Worm (Caenorhabditis elegans) whole organism, mixed stage, embryonic: ENCODE measurements around the gene F22B8.7.

Source experiments
- M03D4.4 ChIP-seq: sonication (generic microtip); optimal IDR thresholded peaks from 2 replicates; lab custom pipeline; 2017; ENCODE audit warnings: mild to moderate bottlenecking, missing genetic modification characterization, missing compliant biosample characterization
- bed-3 ChIP-seq: fragments of 200-800 bp; sonication (Bioruptor generic); optimal IDR thresholded peaks from 3 replicates; lab custom pipeline; 2018; ENCODE audit warnings: mild to moderate bottlenecking, missing genetic modification characterization, moderate library complexity, missing compliant biosample characterization
- blmp-1 ChIP-seq: fragments of 150-350 bp; optimal IDR thresholded peaks from 2 replicates; lab custom pipeline; 2014; ENCODE audit warnings: missing biosample characterization, missing genetic modification characterization
- ceh-43 ChIP-seq: fragments of 200-800 bp; sonication (Bioruptor generic); optimal IDR thresholded peaks from 2 replicates; lab custom pipeline; 2018; ENCODE audit warnings: mild to moderate bottlenecking, missing genetic modification characterization, moderate library complexity, missing compliant biosample characterization
- ceh-83 ChIP-seq: fragments of 200-800 bp; sonication (Bioruptor generic); optimal IDR thresholded peaks from 2 replicates; lab custom pipeline; 2018; ENCODE audit warnings: mild to moderate bottlenecking, missing genetic modification characterization, missing compliant biosample characterization
- cnd-1 ChIP-seq: fragments of 200-800 bp; sonication (Bioruptor generic); optimal IDR thresholded peaks from 2 replicates; lab custom pipeline; 2018; ENCODE audit warnings: mild to moderate bottlenecking, missing genetic modification characterization, missing compliant biosample characterization
- drap-1 ChIP-seq: fragments of 200-800 bp; sonication (Bioruptor generic); optimal IDR thresholded peaks from 3 replicates; lab custom pipeline; 2018; ENCODE audit warnings: mild to moderate bottlenecking, missing genetic modification characterization, missing compliant biosample characterization
- elt-1 ChIP-seq: sonication (generic microtip); optimal IDR thresholded peaks from 2 replicates; lab custom pipeline; 2017; ENCODE audit warnings: missing genetic modification characterization, mild to moderate bottlenecking, missing compliant biosample characterization, antibody characterized with exemption, moderate library complexity, borderline replicate concordance; ENCODE audit not compliant: insufficient read depth
- elt-3 ChIP-seq: fragments of 150-350 bp; optimal IDR thresholded peaks from 2 replicates; lab custom pipeline; 2014; ENCODE audit warnings: missing biosample characterization, missing genetic modification characterization
- flh-1 ChIP-seq: fragments of 200-800 bp; sonication (Bioruptor generic); optimal IDR thresholded peaks from 2 replicates; lab custom pipeline; 2018; ENCODE audit warnings: mild to moderate bottlenecking, missing genetic modification characterization, moderate library complexity, missing compliant biosample characterization
- ham-2 ChIP-seq: fragments of 200-800 bp; sonication (Bioruptor generic); optimal IDR thresholded peaks from 2 replicates; lab custom pipeline; 2018; ENCODE audit warnings: mild to moderate bottlenecking, missing genetic modification characterization, missing compliant biosample characterization
- hlh-1 ChIP-seq: fragments of 150-350 bp; optimal IDR thresholded peaks from 2 replicates; lab custom pipeline; 2014; ENCODE audit warnings: missing biosample characterization, missing genetic modification reagents, missing genetic modification characterization
- lin-13 ChIP-seq: fragments of 150-350 bp; optimal IDR thresholded peaks from 2 replicates; lab custom pipeline; 2014; ENCODE audit warnings: missing biosample characterization, missing genetic modification characterization
- lin-32 ChIP-seq: fragments of 200-800 bp; sonication (Bioruptor generic); optimal IDR thresholded peaks from 2 replicates; lab custom pipeline; 2018; ENCODE audit warnings: mild to moderate bottlenecking, missing genetic modification characterization, missing compliant biosample characterization
- lsy-2 ChIP-seq: fragments of 150-350 bp; optimal IDR thresholded peaks from 2 replicates; lab custom pipeline; 2014; ENCODE audit warnings: missing biosample characterization, missing genetic modification characterization
- mab-5 ChIP-seq: fragments of 150-350 bp; optimal IDR thresholded peaks from 2 replicates; lab custom pipeline; 2014; ENCODE audit warnings: missing biosample characterization, missing genetic modification characterization
- mep-1 ChIP-seq: fragments of 150-350 bp; optimal IDR thresholded peaks from 2 replicates; lab custom pipeline; 2017; ENCODE audit warnings: missing biosample characterization, missing genetic modification reagents, missing genetic modification characterization, inconsistent platforms
- mls-2 ChIP-seq: sonication (generic microtip); optimal IDR thresholded peaks from 2 replicates; lab custom pipeline; 2016; ENCODE audit warnings: mild to moderate bottlenecking, missing genetic modification characterization, moderate library complexity, missing compliant biosample characterization
- nhr-12 ChIP-seq: fragments of 150-350 bp; optimal IDR thresholded peaks from 2 replicates; lab custom pipeline; 2014; ENCODE audit warnings: missing biosample characterization, missing genetic modification characterization
- nhr-2 ChIP-seq: fragments of 150-350 bp; optimal IDR thresholded peaks from 2 replicates; lab custom pipeline; 2014; ENCODE audit warnings: missing biosample characterization, missing genetic modification characterization
- nhr-237 ChIP-seq: fragments of 150-350 bp; optimal IDR thresholded peaks from 2 replicates; lab custom pipeline; 2014; ENCODE audit warnings: missing biosample characterization, missing genetic modification characterization
- nhr-28 ChIP-seq: fragments of 150-350 bp; optimal IDR thresholded peaks from 2 replicates; lab custom pipeline; 2014; ENCODE audit warnings: missing biosample characterization, missing genetic modification characterization
- nhr-76 ChIP-seq: sonication (generic microtip); optimal IDR thresholded peaks from 2 replicates; lab custom pipeline; 2017; ENCODE audit warnings: missing biosample characterization, missing genetic modification characterization
- pha-4 ChIP-seq: fragments of 150-350 bp; optimal IDR thresholded peaks from 2 replicates; lab custom pipeline; 2018; ENCODE audit warnings: missing biosample characterization, missing genetic modification reagents, missing genetic modification characterization
- sem-2 ChIP-seq: fragments of 200-800 bp; sonication (Bioruptor generic); optimal IDR thresholded peaks from 2 replicates; lab custom pipeline; 2018; ENCODE audit warnings: mild to moderate bottlenecking, missing genetic modification characterization, missing compliant biosample characterization
- sptf-1 ChIP-seq: sonication (generic microtip); optimal IDR thresholded peaks from 2 replicates; lab custom pipeline; 2017; ENCODE audit warnings: mild to moderate bottlenecking, missing genetic modification characterization, moderate library complexity, missing compliant biosample characterization
- tbx-8 ChIP-seq: fragments of 200-800 bp; sonication (Bioruptor generic); optimal IDR thresholded peaks from 2 replicates; lab custom pipeline; 2018; ENCODE audit warnings: mild to moderate bottlenecking, missing genetic modification characterization, moderate library complexity, missing compliant biosample characterization
- unc-120 ChIP-seq: sonication (generic microtip); optimal IDR thresholded peaks from 2 replicates; lab custom pipeline; 2017; ENCODE audit warnings: missing genetic modification characterization, missing compliant biosample characterization; ENCODE audit not compliant: poor library complexity, severe bottlenecking
- unc-62 ChIP-seq: fragments of 150-350 bp; optimal IDR thresholded peaks from 2 replicates; lab custom pipeline; 2014; ENCODE audit warnings: missing biosample characterization, missing genetic modification reagents, missing genetic modification characterization
- zip-8 ChIP-seq: fragments of 150-350 bp; optimal IDR thresholded peaks from 2 replicates; lab custom pipeline; 2014; ENCODE audit warnings: missing biosample characterization, missing genetic modification characterization
- ztf-11 ChIP-seq: fragments of 150-350 bp; optimal IDR thresholded peaks from 2 replicates; lab custom pipeline; 2014; ENCODE audit warnings: missing biosample characterization, missing genetic modification characterization

The F22B8.7 gene

ce11 chrV:16049177-16049576 lies 45.2 kb upstream of the F22B8.7 start, which contains the start of gene best-12:
Gene best-12, plus strand, starts transcription at chrV:16049477.
- TF ChIP-seq sptf-1 = no peak
- no peak for TF ChIP-seq lin-13 (tag; lab: Kevin White, UChicago)
- TF ChIP-seq cnd-1 (tag; lab: Kevin White, UChicago) = no peak
- TF ChIP-seq ceh-83 (GFP tag; lab: Kevin White, UChicago) = no peak
- TF ChIP-seq zip-8 (tag; lab: Kevin White, UChicago) = no peak
- TF ChIP-seq nhr-28 (tag; lab: Kevin White, UChicago) = no peak
- no peak for TF ChIP-seq nhr-76
- no peak for TF ChIP-seq ham-2 (GFP tag; lab: Kevin White, UChicago)
- TF ChIP-seq nhr-237 (tag; lab: Kevin White, UChicago) = no peak
- no peak for TF ChIP-seq tbx-8
- TF ChIP-seq ceh-43 (GFP tag; lab: Kevin White, UChicago) = no peak
- TF ChIP-seq pha-4 (tag; lab: Kevin White, UChicago) = no peak
- no peak for TF ChIP-seq mep-1 (tag; lab: Kevin White, UChicago)

ce11 chrV:16053373-16053772 lies 41.0 kb upstream of the F22B8.7 start, which contains the start of gene F14H3.3:
Gene F14H3.3, minus strand, starts transcription at chrV:16053473.
- TF ChIP-seq mep-1 (tag; lab: Kevin White, UChicago) (no peak), mab-5 (no peak), zip-8 (tag; lab: Kevin White, UChicago) (no peak), M03D4.4 (tag; lab: Kevin White, UChicago) (no peak), cnd-1 (tag; lab: Kevin White, UChicago) (no peak)

- TF ChIP-seq mep-1 (tag; lab: Kevin White, UChicago) (no peak), elt-3 (no peak), blmp-1 (tag; lab: Kevin White, UChicago) (no peak), nhr-12 (no peak), hlh-1 (tag; lab: Kevin White, UChicago) (no peak), unc-120 (tag; lab: Kevin White, UChicago) (no peak), sptf-1 (no peak), lsy-2 (no peak), mls-2 (tag; lab: Kevin White, UChicago) (no peak)
Observed at ce11 chrV:16055031-16055430, 39.4 kb upstream of the F22B8.7 start, which contains the start of gene F14H3.4. Gene F14H3.4, minus strand, starts transcription at chrV:16055072.

DNA sequence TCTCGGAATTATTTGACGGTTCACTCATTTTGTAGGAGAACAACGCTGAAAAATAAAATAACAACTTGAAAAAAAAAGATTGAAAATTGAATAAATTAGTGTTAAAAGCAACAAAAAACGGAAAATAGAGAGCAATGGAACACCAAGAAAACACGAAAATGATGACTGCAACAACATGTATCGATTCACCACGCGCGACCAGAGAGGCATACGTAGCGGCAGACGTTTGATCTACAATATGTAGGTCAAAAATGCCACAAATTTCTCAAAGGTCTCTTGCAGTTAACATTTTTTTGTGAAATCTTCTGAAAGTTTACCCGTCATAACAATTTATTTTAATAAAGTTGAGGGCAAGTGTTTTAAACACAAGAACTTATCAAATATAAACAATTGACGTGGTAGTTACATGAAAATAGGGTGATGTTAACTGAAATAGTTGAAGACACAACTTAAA lies 37.3 kb upstream of the F22B8.7 start, which contains the start of gene F14H3.5:
Gene F14H3.5, minus strand, starts transcription at position 51 of the 454 bp plus-strand sequence.
- no peak for TF ChIP-seq ztf-11 (tag; lab: Kevin White, UChicago)
- TF ChIP-seq blmp-1 (tag; lab: Kevin White, UChicago) = no peak
- no peak for TF ChIP-seq sem-2
- TF ChIP-seq bed-3 (GFP tag; lab: Kevin White, UChicago) = no peak
- TF ChIP-seq tbx-8 = no peak

- TF ChIP-seq mep-1 (tag; lab: Kevin White, UChicago) = no peak
- TF ChIP-seq mls-2 (tag; lab: Kevin White, UChicago) = no peak
- TF ChIP-seq cnd-1 (tag; lab: Kevin White, UChicago) = no peak
- no peak for TF ChIP-seq elt-1 (tag; lab: Kevin White, UChicago)
- TF ChIP-seq ceh-83 (GFP tag; lab: Kevin White, UChicago) = no peak
- TF ChIP-seq drap-1 = no peak
- TF ChIP-seq nhr-12 = no peak
- no peak for TF ChIP-seq pha-4 (tag; lab: Kevin White, UChicago)
- TF ChIP-seq zip-8 (tag; lab: Kevin White, UChicago) = no peak
- TF ChIP-seq sptf-1 = no peak
- no peak for TF ChIP-seq unc-120 (tag; lab: Kevin White, UChicago)
- TF ChIP-seq, all 35 proteins: peak for 0
Observed at ce11 chrV:16058872-16059271, 35.5 kb upstream of the F22B8.7 start, which contains the start of gene F14H3.6. Gene F14H3.6, minus strand, starts transcription at chrV:16058893.

ce11 chrV:16060135-16060534 lies 34.2 kb upstream of the F22B8.7 start, which contains the start of gene F14H3.15:
Gene F14H3.15, minus strand, starts transcription at chrV:16060235.
- no peak for TF ChIP-seq unc-62 (GFP tag; lab: Kevin White, UChicago)
- no peak for TF ChIP-seq lsy-2
- TF ChIP-seq cnd-1 (tag; lab: Kevin White, UChicago) = no peak
- no peak for TF ChIP-seq nhr-28 (tag; lab: Kevin White, UChicago)
- TF ChIP-seq nhr-76 = no peak
- TF ChIP-seq elt-1 (tag; lab: Kevin White, UChicago) = no peak
- no peak for TF ChIP-seq tbx-8
- no peak for TF ChIP-seq sem-2
- TF ChIP-seq ceh-43 (GFP tag; lab: Kevin White, UChicago) = no peak
- TF ChIP-seq nhr-2 (tag; lab: Kevin White, UChicago) = no peak
- TF ChIP-seq unc-120 (tag; lab: Kevin White, UChicago) = no peak
- no peak for TF ChIP-seq M03D4.4 (tag; lab: Kevin White, UChicago)
- TF ChIP-seq lin-32 (GFP tag; lab: Kevin White, UChicago) = no peak
- no peak for TF ChIP-seq flh-1 (GFP tag; lab: Kevin White, UChicago)
